Fruit fly (Drosophila melanogaster): ENCODE data around the gene CG43707.

Gene CG43707

dm6 chr2L:3813255-3813875 lies 56.3 kb downstream of the CG43707 start, which contains the start of gene CG3407:
CG3407 (minus strand) TSS chr2L:3813410.
- TF ChIP-seq CG34367 (tag; optimal IDR thresholded peaks at IDR 0.05) (no peak), CG15710 (tag; optimal IDR thresholded peaks at IDR 0.05) (no peak), CG4496 (GFP tag; IDR thresholded peaks at IDR 0.05) (no peak), Ets98B (GFP tag; IDR thresholded peaks at IDR 0.05) (no peak), gl (tag; optimal IDR thresholded peaks at IDR 0.05) (no peak), Pif1B (GFP tag; optimal IDR thresholded peaks at IDR 0.05) (no peak)

DNA sequence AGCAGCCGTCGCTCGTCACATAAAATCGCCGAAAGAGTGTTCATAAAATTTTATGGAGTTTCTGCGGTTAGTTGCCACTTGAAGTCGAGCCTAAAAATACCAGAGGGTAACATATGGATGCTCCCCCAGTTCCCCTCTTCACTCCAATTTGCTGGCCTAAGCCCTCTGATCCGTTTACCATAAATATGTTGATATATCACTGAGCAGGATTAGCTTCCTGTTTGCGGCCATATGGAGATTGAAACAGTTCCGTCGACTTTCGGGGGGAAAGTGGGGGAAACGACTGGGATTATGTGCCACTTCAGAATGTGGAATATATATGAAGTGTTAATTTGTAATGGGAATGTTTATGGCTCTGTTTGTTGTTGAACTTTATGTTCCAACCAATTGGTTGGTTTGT lies 57.1 kb downstream of the CG43707 start:
- TF ChIP-seq CG13204 (GFP tag; optimal IDR thresholded peaks at IDR 0.05): no peak
- TF ChIP-seq CG32121 (GFP tag; IDR thresholded peaks at IDR 0.05): no peak
- TF ChIP-seq CG15710 (tag; optimal IDR thresholded peaks at IDR 0.05): no peak
- no peak for TF ChIP-seq Pif1B (GFP tag; optimal IDR thresholded peaks at IDR 0.05)
- no peak for TF ChIP-seq CG34367 (tag; optimal IDR thresholded peaks at IDR 0.05)
- no peak for TF ChIP-seq CG8301 (tag; optimal IDR thresholded peaks at IDR 0.05)
- TF ChIP-seq Snoo (tag; optimal IDR thresholded peaks at IDR 0.05): no peak
- TF ChIP-seq CG10348 (GFP tag; IDR thresholded peaks at IDR 0.05): no peak
- no peak for TF ChIP-seq Ets98B (GFP tag; IDR thresholded peaks at IDR 0.05)

DNA sequence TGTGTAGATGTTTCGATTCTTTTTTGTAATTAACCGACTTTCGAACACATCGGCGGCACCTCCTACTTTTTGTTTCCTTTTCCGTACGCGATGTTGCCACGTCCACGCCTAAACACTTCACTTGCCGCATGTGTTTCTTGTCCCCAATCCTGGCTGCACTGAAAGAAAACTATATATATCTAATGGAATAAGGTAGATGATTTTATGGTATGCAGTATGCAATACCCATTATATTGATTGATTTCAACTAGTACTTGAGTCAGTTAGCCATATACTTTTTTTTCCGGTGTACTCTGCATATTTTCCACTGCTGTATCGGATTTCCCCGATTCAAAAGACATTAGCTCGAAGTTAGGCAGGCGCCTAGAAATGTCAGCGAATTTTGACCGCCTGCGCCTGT lies 61.8 kb downstream of the CG43707 start:
- TF ChIP-seq CG8301 (tag; optimal IDR thresholded peaks at IDR 0.05): no peak
- TF ChIP-seq CG13204 (GFP tag; optimal IDR thresholded peaks at IDR 0.05): no peak
- no peak for TF ChIP-seq Pif1A (GFP tag; optimal IDR thresholded peaks at IDR 0.05)
- TF ChIP-seq CG12605 (GFP tag; IDR thresholded peaks at IDR 0.05): no peak
- TF ChIP-seq CG17806 (tag; optimal IDR thresholded peaks at IDR 0.05): no peak
- TF ChIP-seq gl (tag; optimal IDR thresholded peaks at IDR 0.05): no peak
- TF ChIP-seq CG15710 (tag; optimal IDR thresholded peaks at IDR 0.05): no peak
- no peak for TF ChIP-seq CG4496 (GFP tag; IDR thresholded peaks at IDR 0.05)
- no peak for TF ChIP-seq Snoo (tag; optimal IDR thresholded peaks at IDR 0.05)
- TF ChIP-seq fd96Ca (GFP tag; IDR thresholded peaks at IDR 0.05): no peak
- TF ChIP-seq EcR (GFP tag; optimal IDR thresholded peaks at IDR 0.05): no peak
- no peak for TF ChIP-seq CG34367 (tag; optimal IDR thresholded peaks at IDR 0.05)
- no peak for TF ChIP-seq D1 (tag; optimal IDR thresholded peaks at IDR 0.05)
- TF ChIP-seq rn (GFP tag; IDR thresholded peaks at IDR 0.05): no peak
- no peak for TF ChIP-seq Ets98B (GFP tag; IDR thresholded peaks at IDR 0.05)
- no peak for TF ChIP-seq CG10348 (GFP tag; IDR thresholded peaks at IDR 0.05)
- no peak for TF ChIP-seq CG8159 (tag; optimal IDR thresholded peaks at IDR 0.05)
- TF ChIP-seq CG9948 (tag; optimal IDR thresholded peaks at IDR 0.05): no peak
- TF ChIP-seq CG32121 (GFP tag; IDR thresholded peaks at IDR 0.05): no peak
- TF ChIP-seq Pif1B (GFP tag; optimal IDR thresholded peaks at IDR 0.05): no peak

All from whole organism, pupa.